Worm (Caenorhabditis elegans): Measurements from ENCODE around the gene R102.1.

- no peak for TF ChIP-seq elt-3 (tag; optimal IDR thresholded peaks at IDR 0.05)
- TF ChIP-seq bed-3 (GFP tag; optimal IDR thresholded peaks at IDR 0.05) = no peak
- TF ChIP-seq unc-62 (GFP tag; optimal IDR thresholded peaks at IDR 0.05) = no peak
- no peak for TF ChIP-seq nhr-12 (tag; optimal IDR thresholded peaks at IDR 0.05)
- TF ChIP-seq drap-1 (GFP tag; optimal IDR thresholded peaks at IDR 0.05) = no peak
- no peak for TF ChIP-seq lin-13 (tag; optimal IDR thresholded peaks at IDR 0.05)
- TF ChIP-seq sptf-1 (tag; optimal IDR thresholded peaks at IDR 0.05) = no peak
- TF ChIP-seq pha-4 (tag; optimal IDR thresholded peaks at IDR 0.05) = no peak
- no peak for TF ChIP-seq unc-120 (tag; optimal IDR thresholded peaks at IDR 0.05; ENCODE audit: poor library complexity, severe bottlenecking)
- no peak for TF ChIP-seq lsy-2 (tag; optimal IDR thresholded peaks at IDR 0.05)
- no peak for TF ChIP-seq snpc-4 (tag; optimal IDR thresholded peaks at IDR 0.05)
- no peak for TF ChIP-seq mep-1 (tag; optimal IDR thresholded peaks at IDR 0.05)
Measured at ce11 chrIV:10711729-10712128, 25.9 kb downstream of the R102.1 start, which contains the start of gene glb-21.
